Fruit fly (Drosophila melanogaster) whole organism, prepupa: Measurements from ENCODE around the gene CG31777.
A peak's percentile ranks its signal among the peaks of the same experiment; 100 is the strongest.

Experiments
- Blimp-1 ChIP-seq: fragments of 200-800 bp; sonication (Bioruptor generic); optimal IDR thresholded peaks from 3 replicates; lab custom pipeline; 2017; ENCODE audit warnings: missing biosample characterization, missing genetic modification characterization, mild to moderate bottlenecking, moderate library complexity, missing genetic modification reagents
- CG11762 ChIP-seq: fragments of 200-800 bp; sonication (Bioruptor generic); optimal IDR thresholded peaks from 3 replicates; lab custom pipeline; 2016; ENCODE audit warnings: missing biosample characterization, missing genetic modification characterization; ENCODE audit not compliant: insufficient read depth
- CG3919 ChIP-seq: fragments of 200-800 bp; sonication (Bioruptor generic); optimal IDR thresholded peaks from 3 replicates; lab custom pipeline; 2016; ENCODE audit warnings: missing biosample characterization, missing genetic modification characterization
- Gug ChIP-seq: fragments of 200-800 bp; sonication (Bioruptor generic); IDR thresholded peaks from 2 replicates; pipeline ENCODE4 v1.3.6; 2022; ENCODE audit warnings: missing biosample characterization, missing genetic modification characterization
- Hr4 ChIP-seq: fragments of 200-800 bp; sonication (Bioruptor generic); optimal IDR thresholded peaks from 3 replicates; lab custom pipeline; 2016; ENCODE audit warnings: missing biosample characterization, missing genetic modification characterization
- Lpt ChIP-seq: fragments of 200-800 bp; sonication (Bioruptor generic); optimal IDR thresholded peaks from 3 replicates; lab custom pipeline; 2016; ENCODE audit warnings: missing biosample characterization, missing genetic modification characterization
- fd85E ChIP-seq: fragments of 200-800 bp; sonication (Bioruptor generic); optimal IDR thresholded peaks from 3 replicates; lab custom pipeline; 2016; ENCODE audit warnings: missing biosample characterization, missing genetic modification characterization
- fkh ChIP-seq: fragments of 200-800 bp; sonication (Bioruptor generic); optimal IDR thresholded peaks from 3 replicates; lab custom pipeline; 2017; ENCODE audit warnings: missing biosample characterization, mild to moderate bottlenecking, missing genetic modification characterization, moderate library complexity
- ss ChIP-seq, 2 experiments: fragments of 200-800 bp; sonication (Bioruptor generic); optimal IDR thresholded peaks; 2 replicates in 1 of 2; 3 replicates in 1 of 2; lab custom pipeline; 2017 to 2018; ENCODE audit warnings: mild to moderate bottlenecking in 2 of 2, missing biosample characterization in 2 of 2, missing genetic modification characterization in 2 of 2, moderate library complexity in 1 of 2
- svp ChIP-seq: fragments of 200-800 bp; sonication (Bioruptor generic); peaks from one replicate; lab custom pipeline; 2016; ENCODE audit warnings: missing biosample characterization, missing genetic modification characterization

DNA sequence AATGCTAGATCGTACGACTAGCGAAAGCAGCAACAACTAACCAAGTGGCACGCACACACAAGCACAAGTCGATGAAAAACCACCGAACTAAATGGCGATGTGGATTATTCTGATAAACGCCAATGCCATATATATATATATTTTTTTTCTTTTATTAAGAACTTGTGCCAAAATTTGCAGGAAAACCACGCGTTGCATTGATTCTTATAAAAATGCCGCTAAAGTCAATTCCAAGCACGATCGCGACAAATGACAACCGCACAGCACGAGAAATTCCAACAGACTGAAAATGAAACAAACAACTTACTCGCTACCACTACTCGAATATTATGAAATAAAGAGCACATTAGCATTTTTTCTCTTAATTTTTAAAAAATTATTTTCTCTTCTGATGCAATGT, 50.2 kb downstream of the CG31777 start, which contains the start of gene for:
- TF ChIP-seq ss (GFP tag; optimal IDR thresholded peaks at IDR 0.05; lab: Kevin White, UChicago) = no peak
- no peak for TF ChIP-seq Blimp-1
- TF ChIP-seq svp (GFP tag; lab: Kevin White, UChicago) = no peak
- no peak for TF ChIP-seq fd85E (GFP tag; lab: Kevin White, UChicago)
- TF ChIP-seq Lpt (GFP tag; lab: Kevin White, UChicago) = no peak
- TF ChIP-seq CG3919 (GFP tag; lab: Kevin White, UChicago) = no peak
- peak; percentile 21 for TF ChIP-seq fkh (GFP tag; lab: Kevin White, UChicago)
- no peak for TF ChIP-seq Hr4 (GFP tag; lab: Kevin White, UChicago)
- no peak for TF ChIP-seq Gug (GFP tag; lab: Robert Waterston, UW)
- no peak for TF ChIP-seq CG11762 (GFP tag; lab: Kevin White, UChicago)
